Fruit fly (Drosophila melanogaster): ENCODE results near the gene nom.

Gene nom

dm6 chr3R:8746354-8746753 is 23.4 kb downstream of the nom start (continued):
- TF ChIP-seq NfI (GFP tag; optimal IDR thresholded peaks at IDR 0.05) (peak; percentile 16), CG17186 (GFP tag; optimal IDR thresholded peaks at IDR 0.05) (no peak), zen (tag; optimal IDR thresholded peaks at IDR 0.05) (peak; percentile 91), Mrtf (GFP tag; IDR thresholded peaks at IDR 0.05) (no peak), CG17912 (GFP tag; optimal IDR thresholded peaks at IDR 0.05) (no peak), chif (GFP tag; optimal IDR thresholded peaks at IDR 0.05) (peak; percentile 33 to 42), CG10565 (GFP tag; optimal IDR thresholded peaks at IDR 0.05) (no peak), pzg (GFP tag; optimal IDR thresholded peaks at IDR 0.05) (no peak), CG6689 (GFP tag; IDR thresholded peaks at IDR 0.05) (peak; percentile 63), H15 (GFP tag; IDR thresholded peaks at IDR 0.05) (peak; percentile 36; the same call in 1 of the 3 replicates), CG5245 (GFP tag; optimal IDR thresholded peaks at IDR 0.05) (peak; percentile 33), Hr78 (GFP tag; optimal IDR thresholded peaks at IDR 0.05) (no peak), CG30431 (GFP tag; optimal IDR thresholded peaks at IDR 0.05) (peak; percentile 51), CHES-1-like (GFP tag; optimal IDR thresholded peaks at IDR 0.05) (no peak), CG8359 (GFP tag; optimal IDR thresholded peaks at IDR 0.05; ENCODE audit: borderline replicate concordance) (no peak), Bdp1 (GFP tag; optimal IDR thresholded peaks at IDR 0.05) (no peak), chm (GFP tag; IDR thresholded peaks at IDR 0.05) (no peak), pb (GFP tag; optimal IDR thresholded peaks at IDR 0.05) (no peak), gro (GFP tag; optimal IDR thresholded peaks at IDR 0.05) (no peak), CG10209 (GFP tag; optimal IDR thresholded peaks at IDR 0.05) (peak; percentile 53), sens (GFP tag) (peak; percentile 81), CG8388 (GFP tag; optimal IDR thresholded peaks at IDR 0.05) (peak; percentile 80), nom (GFP tag; optimal IDR thresholded peaks at IDR 0.05) (no peak), CG7357 (GFP tag; IDR thresholded peaks at IDR 0.05) (no peak), stwl (tag; optimal IDR thresholded peaks at IDR 0.05) (peak; percentile 15), CG4282 (GFP tag; optimal IDR thresholded peaks at IDR 0.05) (no peak), CG15601 (tag; optimal IDR thresholded peaks at IDR 0.05) (peak; percentile 55), p53 (GFP tag; optimal IDR thresholded peaks at IDR 0.05) (no peak), CG7556 (GFP tag; optimal IDR thresholded peaks at IDR 0.05) (peak; percentile 67), mirr (GFP tag; optimal IDR thresholded peaks at IDR 0.05) (no peak), pros (GFP tag; optimal IDR thresholded peaks at IDR 0.05) (no peak), vvl (GFP tag; IDR thresholded peaks at IDR 0.05) (peak; percentile 73), dmrt11E (tag; optimal IDR thresholded peaks at IDR 0.05) (peak; percentile 71), gcm2 (GFP tag; optimal IDR thresholded peaks at IDR 0.05) (no peak), ERR (GFP tag; optimal IDR thresholded peaks at IDR 0.05) (no peak), CG8290 (GFP tag; optimal IDR thresholded peaks at IDR 0.05) (peak; percentile 54), CG8290 (tag; optimal IDR thresholded peaks at IDR 0.05) (no peak), trh (GFP tag; optimal IDR thresholded peaks at IDR 0.05) (no peak), CG1529 (GFP tag; optimal IDR thresholded peaks at IDR 0.05) (peak; percentile 61), her (GFP tag; optimal IDR thresholded peaks at IDR 0.05) (no peak), Ptx1 (GFP tag; IDR thresholded peaks at IDR 0.05) (peak; percentile 56; the same call in 1 of the 2 replicates), Nf-YB (GFP tag; optimal IDR thresholded peaks at IDR 0.05) (peak; percentile 40), dm (GFP tag; optimal IDR thresholded peaks at IDR 0.05) (no peak), shn (GFP tag; optimal IDR thresholded peaks at IDR 0.05) (no peak), HmgD (GFP tag; optimal IDR thresholded peaks at IDR 0.05) (no peak), bigmax (GFP tag; optimal IDR thresholded peaks at IDR 0.05) (no peak), MBD-R2 (GFP tag; IDR thresholded peaks at IDR 0.05) (peak; percentile 15; the same call in 1 of the 2 replicates), CG12236 (GFP tag; optimal IDR thresholded peaks at IDR 0.05) (no peak), Dref (GFP tag; IDR thresholded peaks at IDR 0.05) (no peak), CG33557 (GFP tag; optimal IDR thresholded peaks at IDR 0.05) (no peak), fu2 (GFP tag; optimal IDR thresholded peaks at IDR 0.05) (no peak), hkb (optimal IDR thresholded peaks at IDR 0.05) (no peak), hkb (GFP tag; IDR thresholded peaks at IDR 0.05) (peak; percentile 79)

Data from whole organism, embryonic.